Fruit fly (Drosophila melanogaster) whole organism, wandering third instar larva: ENCODE results near the gene Cyp6v1.
"Not testable (repeated sequence)": the region's sequence is repeated elsewhere in the genome, so short reads cannot be mapped to it uniquely, and the experiment has no call there.

ENCODE experiments used
- Abd-B ChIP-seq: fragments of >200 bp; optimal IDR thresholded peaks from 2 replicates; lab custom pipeline; 2017; ENCODE audit warnings: missing biosample characterization, missing genetic modification characterization
- CG32264 ChIP-seq: fragments of 200-800 bp; sonication (Bioruptor generic); optimal IDR thresholded peaks from 2 replicates; lab custom pipeline; 2016; ENCODE audit warnings: missing biosample characterization, missing genetic modification characterization
- Dfd ChIP-seq: fragments of >200 bp; optimal IDR thresholded peaks from 2 replicates; lab custom pipeline; 2017; ENCODE audit warnings: missing biosample characterization, missing genetic modification characterization
- Dif ChIP-seq: fragments of 200-275, 200-300 bp; sonication (Bioruptor generic); optimal IDR thresholded peaks from 2 replicates; lab custom pipeline; 2018; ENCODE audit warnings: missing biosample characterization, missing genetic modification characterization; ENCODE audit not compliant: partially characterized antibody
- HLH106 ChIP-seq: fragments of 200-800 bp; optimal IDR thresholded peaks from 3 replicates; lab custom pipeline; 2019; ENCODE audit warnings: missing biosample characterization, mild to moderate bottlenecking, missing genetic modification characterization, moderate library complexity
- Hr78 ChIP-seq: fragments of >200 bp; optimal IDR thresholded peaks from 2 replicates; lab custom pipeline; 2017; ENCODE audit warnings: missing biosample characterization, missing genetic modification characterization
- Hr83 ChIP-seq: fragments of 200-300 bp; sonication (Bioruptor generic); optimal IDR thresholded peaks from 2 replicates; lab custom pipeline; 2016; ENCODE audit warnings: missing biosample characterization, mild to moderate bottlenecking, missing genetic modification characterization, moderate library complexity; ENCODE audit not compliant: poor library complexity, severe bottlenecking
- Jra ChIP-seq: sonication (Bioruptor generic); optimal IDR thresholded peaks from 2 replicates; lab custom pipeline; 2016; ENCODE audit warnings: missing biosample characterization, missing genetic modification characterization
- Mio ChIP-seq: sonication (Bioruptor generic); optimal IDR thresholded peaks from 2 replicates; lab custom pipeline; 2016; ENCODE audit warnings: missing biosample characterization, missing genetic modification characterization
- Myc ChIP-seq: fragments of >200 bp; optimal IDR thresholded peaks from 2 replicates; lab custom pipeline; 2017
- N ChIP-seq: fragments of >200 bp; optimal IDR thresholded peaks from 2 replicates; lab custom pipeline; 2018; ENCODE audit warnings: missing biosample characterization, missing external identifiers, missing genetic modification characterization
- OdsH ChIP-seq: fragments of 200-800 bp; sonication (Bioruptor generic); optimal IDR thresholded peaks from 2 replicates; lab custom pipeline; 2016; ENCODE audit warnings: missing biosample characterization, mild to moderate bottlenecking, missing genetic modification characterization
- Sp1 ChIP-seq: fragments of 200-800 bp; sonication (Bioruptor generic); optimal IDR thresholded peaks from 3 replicates; lab custom pipeline; 2019; ENCODE audit warnings: missing biosample characterization, mild to moderate bottlenecking, missing genetic modification characterization, moderate library complexity
- Vsx2 ChIP-seq: fragments of 200-300, 225-300 bp; sonication (Bioruptor generic); optimal IDR thresholded peaks from 2 replicates; lab custom pipeline; 2018; ENCODE audit warnings: missing biosample characterization, missing genetic modification characterization; ENCODE audit not compliant: partially characterized antibody
- br ChIP-seq: fragments of 200-800 bp; sonication (Bioruptor generic); optimal IDR thresholded peaks from 2 replicates; lab custom pipeline; 2016; ENCODE audit warnings: missing biosample characterization, missing genetic modification characterization
- brk ChIP-seq: fragments of 200-800 bp; sonication (Bioruptor generic); optimal IDR thresholded peaks from 2 replicates; lab custom pipeline; 2016; ENCODE audit warnings: missing biosample characterization, mild to moderate bottlenecking, missing genetic modification characterization
- dmrt93B ChIP-seq: fragments of 200-800 bp; sonication (Bioruptor generic); optimal IDR thresholded peaks from 2 replicates; lab custom pipeline; 2018; ENCODE audit warnings: missing biosample characterization, mild to moderate bottlenecking, missing genetic modification characterization
- dsf ChIP-seq: sonication (Bioruptor generic); optimal IDR thresholded peaks from 2 replicates; lab custom pipeline; 2016; ENCODE audit warnings: missing biosample characterization, missing genetic modification characterization, borderline replicate concordance
- fru ChIP-seq: fragments of 200-800 bp; sonication (Bioruptor generic); optimal IDR thresholded peaks from 3 replicates; lab custom pipeline; 2016; ENCODE audit warnings: missing biosample characterization, mild to moderate bottlenecking, missing genetic modification characterization
- h ChIP-seq: fragments of 200-800 bp; sonication (Bioruptor generic); optimal IDR thresholded peaks from 3 replicates; lab custom pipeline; 2016; ENCODE audit warnings: missing biosample characterization, mild to moderate bottlenecking, missing genetic modification characterization
- jim ChIP-seq: fragments of 175-275, 200-325 bp; sonication (Bioruptor generic); optimal IDR thresholded peaks from 2 replicates; lab custom pipeline; 2016; ENCODE audit warnings: missing biosample characterization, mild to moderate bottlenecking, missing genetic modification characterization
- lola ChIP-seq: fragments of >200 bp; optimal IDR thresholded peaks from 2 replicates; lab custom pipeline; 2017; ENCODE audit warnings: missing biosample characterization, missing genetic modification characterization
- rgr ChIP-seq: fragments of 200-800 bp; sonication (Bioruptor generic); optimal IDR thresholded peaks from 3 replicates; lab custom pipeline; 2016; ENCODE audit warnings: missing biosample characterization, mild to moderate bottlenecking, missing genetic modification characterization
- sage ChIP-seq: fragments of 200-800 bp; sonication (Bioruptor generic); optimal IDR thresholded peaks from 2 replicates; lab custom pipeline; 2016; ENCODE audit warnings: missing biosample characterization, mild to moderate bottlenecking, missing genetic modification characterization
- tai ChIP-seq: sonication (Bioruptor generic); optimal IDR thresholded peaks from 2 replicates; lab custom pipeline; 2016; ENCODE audit warnings: missing biosample characterization, missing genetic modification characterization
- usp ChIP-seq: fragments of >200 bp; optimal IDR thresholded peaks from 2 replicates; lab custom pipeline; 2017; ENCODE audit warnings: missing biosample characterization, missing genetic modification characterization
- woc ChIP-seq: sonication (Bioruptor generic); optimal IDR thresholded peaks from 2 replicates; lab custom pipeline; 2016; ENCODE audit warnings: missing biosample characterization, mild to moderate bottlenecking, missing genetic modification characterization

Gene Cyp6v1

dm6 chrX:20662919-20663557 is 6.1 kb downstream of the Cyp6v1 start:
- TF ChIP-seq usp (GFP tag; lab: Kevin White, UChicago) (no peak), rgr (GFP tag; lab: Kevin White, UChicago) (no peak), Hr78 (GFP tag; lab: Kevin White, UChicago) (no peak), Mio (GFP tag; lab: Kevin White, UChicago) (no peak), Sp1 (GFP tag; lab: Kevin White, UChicago) (no peak)

DNA sequence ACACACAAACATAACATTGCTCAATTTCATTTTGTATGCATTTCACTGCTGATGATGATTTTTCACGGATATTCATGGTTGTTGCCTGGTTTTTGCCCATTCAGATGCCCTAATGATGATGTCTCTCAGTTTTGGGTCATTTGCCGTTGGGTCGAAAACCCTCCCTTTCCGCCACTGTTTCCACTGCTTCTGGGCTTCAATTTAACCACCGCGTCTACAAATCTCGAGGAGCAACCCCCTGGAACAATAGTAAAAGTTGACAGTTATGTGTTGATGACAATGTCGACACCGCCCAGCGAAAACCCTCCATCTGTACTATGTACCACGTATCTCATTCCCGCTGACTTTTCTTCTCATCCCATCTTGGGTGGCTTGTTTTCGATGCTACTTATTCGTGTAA is 9.4 kb downstream of the Cyp6v1 start:
- TF ChIP-seq usp (GFP tag; lab: Kevin White, UChicago), result no peak
- TF ChIP-seq Mio (GFP tag; lab: Kevin White, UChicago), result no peak
- TF ChIP-seq Vsx2 (GFP tag; lab: Kevin White, UChicago), result no peak
- TF ChIP-seq dsf (GFP tag; lab: Kevin White, UChicago), result no peak
- no peak for TF ChIP-seq jim
- no peak for TF ChIP-seq dmrt93B
- no peak for TF ChIP-seq tai (GFP tag; lab: Kevin White, UChicago)
- no peak for TF ChIP-seq rgr (GFP tag; lab: Kevin White, UChicago)
- no peak for TF ChIP-seq Abd-B (GFP tag; lab: Kevin White, UChicago)
- no peak for TF ChIP-seq Dfd
- TF ChIP-seq Hr83 (GFP tag; lab: Kevin White, UChicago), result no peak

dm6 chrX:20676963-20677362 is 20.0 kb downstream of the Cyp6v1 start, which contains the start of gene hydra:
TSS of gene hydra (minus strand) at chrX:20677063.
- TF ChIP-seq lola, Abd-B, Dif (GFP tag; lab: Kevin White, UChicago): not testable (repeated sequence)

DNA sequence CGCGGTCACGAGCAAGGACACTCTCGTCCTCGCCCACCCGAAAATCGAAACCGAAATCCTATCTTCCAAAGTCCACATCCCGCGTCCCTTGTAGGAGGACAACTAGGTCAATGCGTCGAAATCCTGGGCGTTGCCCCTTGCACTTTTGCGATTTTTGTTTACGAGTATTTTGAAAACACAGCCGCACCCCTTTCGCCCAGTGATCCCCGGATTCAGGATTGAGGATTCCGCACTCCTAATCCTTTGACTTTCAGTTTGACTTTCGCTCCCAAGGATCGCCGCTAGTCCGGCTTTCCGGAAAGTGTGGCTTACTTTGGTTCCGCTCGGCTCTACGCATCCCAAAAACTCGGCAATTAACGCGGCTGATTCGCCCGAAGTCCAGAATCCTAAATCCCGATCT is 23.5 kb downstream of the Cyp6v1 start:
- TF ChIP-seq OdsH (no peak), Vsx2 (GFP tag; lab: Kevin White, UChicago) (no peak), Myc (lab: Kevin White, UChicago) (no peak), woc (GFP tag; lab: Kevin White, UChicago) (no peak), Abd-B (GFP tag; lab: Kevin White, UChicago) (no peak), tai (GFP tag; lab: Kevin White, UChicago) (no peak), br (GFP tag; lab: Kevin White, UChicago) (no peak)

DNA sequence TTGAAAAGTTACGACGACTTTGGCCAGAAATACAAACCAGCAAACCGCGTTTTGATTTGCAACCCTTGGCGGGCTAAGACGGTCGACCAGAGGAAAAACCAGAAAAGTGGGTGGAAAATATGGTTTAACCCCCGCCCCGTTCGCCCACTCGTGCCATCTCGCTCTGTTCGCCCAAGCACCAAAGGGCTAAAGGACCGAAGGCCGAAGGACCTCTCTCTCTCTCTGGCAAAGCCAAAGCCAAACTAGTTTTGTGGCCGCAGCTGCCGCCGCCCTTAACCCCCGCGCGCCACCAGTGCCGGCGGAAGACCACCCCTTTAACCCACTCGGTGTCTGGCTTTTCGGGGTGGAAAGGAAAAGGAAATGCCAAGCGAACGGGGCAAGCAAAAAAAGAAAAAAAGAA is 30.3 kb downstream of the Cyp6v1 start:
- no peak for TF ChIP-seq Hr78 (GFP tag; lab: Kevin White, UChicago)
- TF ChIP-seq rgr (GFP tag; lab: Kevin White, UChicago), result no peak
- no peak for TF ChIP-seq Hr83 (GFP tag; lab: Kevin White, UChicago)
- no peak for TF ChIP-seq fru
- no peak for TF ChIP-seq HLH106 (tag; lab: Kevin White, UChicago)
- TF ChIP-seq br (GFP tag; lab: Kevin White, UChicago), result no peak
- no peak for TF ChIP-seq Vsx2 (GFP tag; lab: Kevin White, UChicago)
- no peak for TF ChIP-seq jim
- TF ChIP-seq OdsH, result no peak
- no peak for TF ChIP-seq CG32264 (GFP tag; lab: Kevin White, UChicago)
- no peak for TF ChIP-seq dmrt93B
- TF ChIP-seq tai (GFP tag; lab: Kevin White, UChicago), result no peak
- TF ChIP-seq usp (GFP tag; lab: Kevin White, UChicago), result no peak
- TF ChIP-seq Jra, result no peak
- no peak for TF ChIP-seq brk
- TF ChIP-seq, all 38 proteins: peak for 0

dm6 chrX:20689504-20689903 is 32.6 kb downstream of the Cyp6v1 start:
- TF ChIP-seq HLH106 (tag; lab: Kevin White, UChicago), result no peak
- TF ChIP-seq Mio (GFP tag; lab: Kevin White, UChicago), result no peak
- TF ChIP-seq N, result no peak
- TF ChIP-seq h (GFP tag; lab: Kevin White, UChicago), result no peak
- no peak for TF ChIP-seq sage
- TF ChIP-seq usp (GFP tag; lab: Kevin White, UChicago), result no peak
- no peak for TF ChIP-seq woc (GFP tag; lab: Kevin White, UChicago)
- TF ChIP-seq Hr78 (GFP tag; lab: Kevin White, UChicago), result no peak
- TF ChIP-seq CG32264 (GFP tag; lab: Kevin White, UChicago), result no peak
- no peak for TF ChIP-seq brk
- TF ChIP-seq Vsx2 (GFP tag; lab: Kevin White, UChicago), result no peak
- no peak for TF ChIP-seq Dfd
